Worm (Caenorhabditis elegans) whole organism, early embryonic: ENCODE results near the gene F53B2.8.

Experiments
- B0310.2 ChIP-seq: sonication (generic microtip); optimal IDR thresholded peaks from 2 replicates; lab custom pipeline; 2016; ENCODE audit warnings: mild to moderate bottlenecking, missing genetic modification characterization, missing compliant biosample characterization
- F13C5.2 ChIP-seq: sonication (generic microtip); optimal IDR thresholded peaks from 2 replicates; lab custom pipeline; 2017; ENCODE audit warnings: mild to moderate bottlenecking, missing genetic modification characterization, inconsistent platforms, missing compliant biosample characterization
- aly-1 ChIP-seq: sonication (generic microtip); optimal IDR thresholded peaks from 2 replicates; lab custom pipeline; 2016; ENCODE audit warnings: missing genetic modification characterization, missing compliant biosample characterization
- ama-1 ChIP-seq: fragments of 150-350 bp; optimal IDR thresholded peaks from 2 replicates; lab custom pipeline; 2014
- ceh-36 ChIP-seq: sonication (generic microtip); optimal IDR thresholded peaks from 2 replicates; lab custom pipeline; 2016; ENCODE audit warnings: missing genetic modification characterization, inconsistent platforms, missing compliant biosample characterization
- flt-1 ChIP-seq: fragments of 200-800 bp; sonication (Bioruptor generic); IDR thresholded peaks from 2 replicates; pipeline ENCODE4 v1.3.6; 2022; ENCODE audit warnings: missing genetic modification characterization, missing compliant biosample characterization
- pes-1 ChIP-seq: fragments of 200-800 bp; sonication (Bioruptor generic); IDR thresholded peaks from 2 replicates; pipeline ENCODE4 v1.3.6; 2022; ENCODE audit warnings: missing genetic modification reagents, missing genetic modification characterization, missing compliant biosample characterization
- tbx-11 ChIP-seq: fragments of 200-800 bp; sonication (Bioruptor generic); IDR thresholded peaks from 2 replicates; pipeline ENCODE4 v1.3.6; 2022; ENCODE audit warnings: missing genetic modification characterization, missing compliant biosample characterization
- tbx-37 ChIP-seq: fragments of 200-800 bp; sonication (Bioruptor generic); conservative IDR thresholded peaks from 2 replicates; pipeline ENCODE4 v1.3.6; 2022; ENCODE audit warnings: missing genetic modification reagents, missing genetic modification characterization, missing compliant biosample characterization
- tra-4 ChIP-seq: sonication (generic microtip); optimal IDR thresholded peaks from 2 replicates; lab custom pipeline; 2017; ENCODE audit warnings: missing genetic modification characterization, missing compliant biosample characterization

DNA sequence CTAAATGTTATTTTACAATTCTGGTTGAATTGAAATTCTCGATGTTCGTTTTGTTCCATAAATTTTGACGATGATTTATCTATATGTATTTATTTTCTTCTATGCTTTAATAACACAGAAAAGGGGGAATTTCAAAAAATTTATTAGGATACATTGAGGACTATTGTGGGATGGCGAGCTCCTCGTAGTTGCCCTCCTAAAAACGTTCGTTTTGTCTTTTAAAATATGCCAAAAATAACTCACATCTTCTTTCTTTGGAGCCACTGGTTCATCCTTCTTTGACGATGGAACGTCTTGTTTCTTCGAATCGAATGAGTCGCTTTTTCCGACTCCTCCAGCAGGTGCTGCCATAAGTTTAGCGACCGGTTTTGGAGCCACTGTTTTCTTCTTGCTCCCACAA lies 43.4 kb upstream of the F53B2.8 start:
- no peak for TF ChIP-seq B0310.2
- no peak for TF ChIP-seq tra-4 (tag; lab: Kevin White, UChicago)
- TF ChIP-seq tbx-37 (GFP tag; lab: Robert Waterston, UW): no peak
- TF ChIP-seq tbx-11 (GFP tag; lab: Robert Waterston, UW): no peak
- TF ChIP-seq ama-1: no peak
- TF ChIP-seq flt-1 (GFP tag; lab: Robert Waterston, UW): no peak
- no peak for TF ChIP-seq aly-1 (tag; lab: Kevin White, UChicago)
- no peak for TF ChIP-seq F13C5.2
- TF ChIP-seq pes-1: no peak
- no peak for TF ChIP-seq ceh-36 (tag; lab: Kevin White, UChicago)
